Worm (Caenorhabditis elegans): ENCODE data around the gene lpd-7.

DNA sequence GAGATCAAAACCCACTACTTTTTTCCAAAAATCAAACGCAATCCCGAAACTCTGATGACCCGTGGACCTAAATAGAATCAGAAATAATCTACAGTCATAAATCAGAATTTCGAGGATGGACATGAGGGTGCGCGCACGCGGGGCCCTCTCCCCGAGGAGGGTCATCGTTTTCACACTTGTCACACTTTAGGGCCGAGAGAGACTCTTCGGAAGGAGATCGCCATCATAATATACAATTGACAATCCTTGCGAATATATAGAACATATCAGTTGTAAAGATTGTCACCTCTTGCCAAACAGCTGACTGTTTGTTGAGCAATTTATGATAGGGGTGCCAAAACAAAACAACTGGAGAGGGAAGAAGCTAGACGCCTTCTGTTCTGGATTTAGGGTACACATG is 43.0 kb upstream of the lpd-7 start:
- TF ChIP-seq lin-13 (tag; optimal IDR thresholded peaks at IDR 0.05) = no peak
- TF ChIP-seq unc-120 (tag; optimal IDR thresholded peaks at IDR 0.05; ENCODE audit: poor library complexity, severe bottlenecking) = no peak
- no peak for TF ChIP-seq nhr-12 (tag; optimal IDR thresholded peaks at IDR 0.05)
- TF ChIP-seq pha-4 (tag; optimal IDR thresholded peaks at IDR 0.05) = no peak
- TF ChIP-seq unc-62 (GFP tag; optimal IDR thresholded peaks at IDR 0.05) = peak; percentile 79
